Fruit fly (Drosophila melanogaster) whole organism, larva: ENCODE results near the gene RpS27.
A peak's percentile ranks its signal among the peaks of the same experiment; 100 is the strongest.

ENCODE experiments used
- noc ChIP-seq: fragments of 200-800 bp; sonication (Bioruptor generic); optimal IDR thresholded peaks from 3 replicates; lab custom pipeline; 2019; ENCODE audit warnings: missing biosample characterization, mild to moderate bottlenecking, missing genetic modification characterization, moderate library complexity

The RpS27 gene

DNA sequence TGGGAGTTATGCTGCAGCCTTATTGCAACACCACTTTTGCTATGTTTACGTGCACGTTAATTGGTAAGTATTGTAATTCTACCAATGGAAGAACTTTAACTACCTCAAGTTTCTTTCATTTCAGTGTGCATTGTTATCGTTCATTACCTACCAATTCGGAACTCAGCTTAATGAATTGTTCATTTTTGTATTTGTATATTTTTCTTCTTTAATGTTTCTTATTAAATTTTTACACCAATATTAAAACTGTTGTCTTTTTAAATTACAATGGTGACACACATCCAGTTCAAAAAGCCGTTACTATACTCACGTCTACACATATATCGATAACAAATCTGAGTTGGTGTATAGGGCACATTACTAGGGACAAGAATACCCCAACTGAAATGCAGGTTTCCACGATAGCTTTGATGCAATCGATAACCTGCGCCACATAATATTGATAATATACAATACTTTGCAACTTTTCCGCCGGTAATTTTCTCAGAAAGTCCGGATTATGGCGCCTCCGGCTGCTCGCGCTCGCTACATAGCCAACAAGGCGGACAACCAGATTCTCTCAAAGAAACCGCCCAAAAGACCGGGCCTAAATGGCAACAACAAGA, 26.0 kb downstream of the RpS27 start, which contains the start of gene Alg9:
TSS of gene Alg9 (plus strand) at position 387 of the 605 bp plus-strand sequence.
- no peak for TF ChIP-seq noc (tag; lab: Kevin White, UChicago)

DNA sequence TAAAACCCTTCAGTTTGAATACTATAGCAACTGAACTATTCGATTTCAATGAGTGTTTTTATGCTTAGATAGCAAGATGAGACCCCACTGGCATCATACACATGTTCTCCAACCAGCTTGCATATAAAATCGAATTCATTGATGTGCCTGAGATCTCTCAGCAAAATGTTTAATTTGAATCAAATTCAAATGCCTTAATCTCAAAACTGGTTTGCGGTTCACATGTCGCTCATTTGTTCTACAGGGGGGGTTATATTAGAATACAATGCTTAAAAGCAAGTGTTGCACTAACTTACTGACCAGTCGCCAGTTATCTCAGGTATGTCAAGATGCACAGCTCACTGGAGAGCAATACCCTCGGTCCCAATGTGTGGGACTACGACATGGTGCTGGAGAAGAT, 28.3 kb downstream of the RpS27 start, which contains the start of gene CG31103:
TSS of gene CG31103 (plus strand) at position 301 of the 400 bp plus-strand sequence.
- TF ChIP-seq noc (tag; lab: Kevin White, UChicago), result no peak

DNA sequence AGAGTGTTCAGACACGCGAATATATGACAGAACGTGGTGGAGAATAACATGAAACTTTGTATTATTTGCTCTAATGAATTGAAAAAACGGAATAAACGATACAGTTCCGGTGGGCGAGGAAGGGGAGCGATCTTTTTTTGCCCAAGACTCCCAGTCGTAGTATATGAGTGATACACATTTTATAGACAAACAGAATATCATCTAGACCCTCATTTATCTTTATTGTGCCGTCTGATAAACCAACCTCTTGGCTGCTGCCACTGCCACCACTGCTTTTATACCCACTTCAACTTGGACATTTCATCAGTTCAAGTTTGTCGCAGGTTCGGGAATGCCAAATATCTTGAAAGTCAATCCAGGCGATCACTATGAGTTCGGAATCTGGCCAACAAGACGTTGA, 31.3 kb downstream of the RpS27 start, which contains the start of gene CG31106:
TSS of gene CG31106 (plus strand) at position 301 of the 400 bp plus-strand sequence.
- no peak for TF ChIP-seq noc (tag; lab: Kevin White, UChicago)

DNA sequence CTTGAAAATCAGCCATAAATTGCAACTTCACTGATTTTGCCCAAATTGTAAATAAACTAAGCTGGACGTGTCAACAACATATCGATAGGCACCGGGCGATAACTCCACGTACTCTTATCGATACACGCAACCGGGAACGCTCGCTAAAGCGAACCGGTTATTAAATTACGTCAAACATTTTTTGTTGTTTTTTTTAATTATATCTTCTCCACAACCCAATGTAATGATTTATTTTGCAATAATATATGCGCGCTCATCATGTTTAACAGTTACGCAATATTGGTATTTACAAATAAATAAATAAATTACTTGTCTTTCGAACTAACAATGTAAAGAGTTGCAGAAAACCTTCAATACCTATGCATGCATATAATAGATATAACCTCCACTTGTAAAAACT, 32.2 kb downstream of the RpS27 start, which contains the start of gene Saysd1:
TSS of gene Saysd1 (minus strand) at position 66 of the 400 bp plus-strand sequence.
- peak; percentile 64 for TF ChIP-seq noc (tag; lab: Kevin White, UChicago)

DNA sequence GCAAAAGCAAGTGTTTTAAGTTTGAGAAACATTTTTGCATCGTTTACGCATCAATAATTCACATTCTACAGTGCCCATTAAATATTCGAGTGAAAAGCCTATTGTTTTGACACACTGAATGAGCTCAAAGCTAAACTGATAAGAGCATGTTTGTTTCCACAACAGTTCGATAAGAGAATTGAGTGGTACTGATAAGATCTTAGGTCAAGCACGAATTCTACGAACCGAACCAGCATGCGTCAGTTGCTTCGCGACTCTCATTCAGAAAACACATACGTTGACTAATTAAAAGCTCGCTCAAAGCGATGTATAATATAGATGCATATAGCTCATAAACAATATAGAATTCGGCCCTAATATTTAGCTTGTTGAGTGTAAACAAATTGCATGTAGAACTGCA, 38.1 kb downstream of the RpS27 start:
- no peak for TF ChIP-seq noc (tag; lab: Kevin White, UChicago)

- no peak for TF ChIP-seq noc (tag; lab: Kevin White, UChicago)
Measured at dm6 chr3R:25208767-25209075, 38.6 kb downstream of the RpS27 start.

dm6 chr3R:25208042-25208766, 39.1 kb downstream of the RpS27 start, which contains the start of gene Cad96Ca:
Cad96Ca (minus strand) TSS chr3R:25208283.
- no peak for TF ChIP-seq noc (tag; lab: Kevin White, UChicago)

DNA sequence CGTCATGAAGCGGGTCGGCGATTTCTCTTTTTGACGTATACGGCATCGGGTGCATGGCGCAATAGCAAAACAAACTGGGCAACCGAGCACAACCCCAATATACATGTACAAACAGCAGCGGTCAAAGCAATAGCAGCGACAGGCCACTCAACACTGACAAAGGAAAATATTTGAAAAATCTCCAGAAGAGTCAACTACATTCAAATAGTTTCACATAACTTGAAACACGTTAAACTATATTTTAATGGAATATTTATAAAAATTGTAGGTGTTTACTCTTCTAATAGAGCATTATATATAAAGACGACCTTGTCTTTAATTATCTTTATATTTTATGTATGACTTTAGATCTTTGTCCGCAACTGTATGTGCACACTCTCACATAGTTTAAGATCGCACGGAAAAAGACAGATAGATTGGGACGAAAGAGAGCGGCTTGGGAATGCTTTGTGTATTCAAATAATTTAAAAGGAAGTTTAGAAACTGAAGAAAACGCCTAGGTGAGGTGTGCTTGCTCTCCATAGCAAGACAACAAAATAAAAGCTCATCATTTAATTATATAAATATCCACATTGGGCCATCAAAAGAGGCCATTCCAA, 39.8 kb downstream of the RpS27 start:
- TF ChIP-seq noc (tag; lab: Kevin White, UChicago), result peak; percentile 74

- TF ChIP-seq noc (tag; lab: Kevin White, UChicago), result no peak
Measured at dm6 chr3R:25205413-25205977, 41.8 kb downstream of the RpS27 start.

dm6 chr3R:25199321-25199868, 47.9 kb downstream of the RpS27 start, which contains the start of gene CG13654:
CG13654 (plus strand) TSS chr3R:25199818.
- TF ChIP-seq noc (tag; lab: Kevin White, UChicago), result no peak
